Fruit fly (Drosophila melanogaster) whole organism, embryonic: ENCODE results near the gene CG33124.

Source experiments
- CG13775 ChIP-seq: fragments of 200-800 bp; sonication (Bioruptor generic); optimal IDR thresholded peaks from 3 replicates; lab custom pipeline; 2017; ENCODE audit warnings: missing biosample characterization, mild to moderate bottlenecking, missing genetic modification characterization
- CG15011 ChIP-seq: fragments of 200-800 bp; sonication (Bioruptor generic); optimal IDR thresholded peaks from 3 replicates; lab custom pipeline; 2018; ENCODE audit warnings: missing biosample characterization, mild to moderate bottlenecking, missing genetic modification characterization
- CG2116 ChIP-seq: fragments of 200-800 bp; sonication (Bioruptor generic); optimal IDR thresholded peaks from 3 replicates; lab custom pipeline; 2018; ENCODE audit warnings: missing biosample characterization, mild to moderate bottlenecking, missing genetic modification characterization
- CG8478 ChIP-seq: fragments of >200 bp; optimal IDR thresholded peaks from 2 replicates; lab custom pipeline; 2018
- Hr78 ChIP-seq, 2 experiments: fragments of 200-800 bp in 1 of 2; fragments of >200 bp in 1 of 2; sonication (Bioruptor generic) in 1 of 2; optimal IDR thresholded peaks; 2 replicates each; lab custom pipeline; 2017 to 2019; ENCODE audit warnings: missing biosample characterization in 2 of 2, missing genetic modification characterization in 2 of 2, mild to moderate bottlenecking in 1 of 2, moderate library complexity in 1 of 2
- PHDP ChIP-seq: fragments of 200-800 bp; sonication (Bioruptor generic); optimal IDR thresholded peaks from 3 replicates; lab custom pipeline; 2018; ENCODE audit warnings: missing biosample characterization, mild to moderate bottlenecking, missing genetic modification characterization, moderate library complexity
- corto ChIP-seq: fragments of 200-800 bp; sonication (Bioruptor generic); optimal IDR thresholded peaks from 2 replicates; lab custom pipeline; 2016; ENCODE audit warnings: missing biosample characterization, mild to moderate bottlenecking, missing genetic modification characterization, moderate library complexity
- fd3F ChIP-seq: fragments of 200-800 bp; sonication (Bioruptor generic); optimal IDR thresholded peaks from 2 replicates; lab custom pipeline; 2018; ENCODE audit warnings: missing biosample characterization, mild to moderate bottlenecking, missing genetic modification characterization, moderate library complexity
- h ChIP-seq: fragments of >200 bp; optimal IDR thresholded peaks from 2 replicates; lab custom pipeline; 2017
- lbe ChIP-seq: fragments of 200-800 bp; sonication (Bioruptor generic); optimal IDR thresholded peaks from 2 replicates; lab custom pipeline; 2016; ENCODE audit warnings: missing biosample characterization, mild to moderate bottlenecking, missing genetic modification characterization
- pfk ChIP-seq: fragments of 200-800 bp; sonication (Bioruptor generic); optimal IDR thresholded peaks from 2 replicates; lab custom pipeline; 2018; ENCODE audit warnings: missing biosample characterization, mild to moderate bottlenecking, missing genetic modification characterization, moderate library complexity
- sim ChIP-seq: fragments of 200-800 bp; sonication (Bioruptor generic); IDR thresholded peaks from 2 replicates; pipeline ENCODE4 v1.3.6; 2022; ENCODE audit warnings: missing biosample characterization, missing genetic modification characterization
- twi ChIP-seq: fragments of 200-800 bp; optimal IDR thresholded peaks from 2 replicates; lab custom pipeline; 2019; ENCODE audit warnings: missing biosample characterization, mild to moderate bottlenecking, missing genetic modification characterization, moderate library complexity

- TF ChIP-seq PHDP (tag; lab: Kevin White, UChicago) (peak; percentile 41), CG8478 (lab: Kevin White, UChicago) (no peak), h (lab: Kevin White, UChicago) (no peak), fd3F (GFP tag; lab: Kevin White, UChicago) (no peak), twi (tag; lab: Kevin White, UChicago) (no peak), lbe (GFP tag; lab: Kevin White, UChicago) (no peak), CG15011 (no peak), Hr78 (GFP tag; optimal IDR thresholded peaks at IDR 0.05; lab: Kevin White, UChicago) (no peak), sim (no peak), CG13775 (GFP tag; lab: Kevin White, UChicago) (no peak), pfk (GFP tag; lab: Kevin White, UChicago) (no peak), CG2116 (GFP tag; lab: Kevin White, UChicago) (no peak), corto (GFP tag; lab: Kevin White, UChicago) (no peak)
Observed at dm6 chr2L:2168184-2168893, 40.6 kb downstream of the CG33124 start.
